Fruit fly (Drosophila melanogaster): Measurements from ENCODE around the gene CG44198.

The CG44198 gene

DNA sequence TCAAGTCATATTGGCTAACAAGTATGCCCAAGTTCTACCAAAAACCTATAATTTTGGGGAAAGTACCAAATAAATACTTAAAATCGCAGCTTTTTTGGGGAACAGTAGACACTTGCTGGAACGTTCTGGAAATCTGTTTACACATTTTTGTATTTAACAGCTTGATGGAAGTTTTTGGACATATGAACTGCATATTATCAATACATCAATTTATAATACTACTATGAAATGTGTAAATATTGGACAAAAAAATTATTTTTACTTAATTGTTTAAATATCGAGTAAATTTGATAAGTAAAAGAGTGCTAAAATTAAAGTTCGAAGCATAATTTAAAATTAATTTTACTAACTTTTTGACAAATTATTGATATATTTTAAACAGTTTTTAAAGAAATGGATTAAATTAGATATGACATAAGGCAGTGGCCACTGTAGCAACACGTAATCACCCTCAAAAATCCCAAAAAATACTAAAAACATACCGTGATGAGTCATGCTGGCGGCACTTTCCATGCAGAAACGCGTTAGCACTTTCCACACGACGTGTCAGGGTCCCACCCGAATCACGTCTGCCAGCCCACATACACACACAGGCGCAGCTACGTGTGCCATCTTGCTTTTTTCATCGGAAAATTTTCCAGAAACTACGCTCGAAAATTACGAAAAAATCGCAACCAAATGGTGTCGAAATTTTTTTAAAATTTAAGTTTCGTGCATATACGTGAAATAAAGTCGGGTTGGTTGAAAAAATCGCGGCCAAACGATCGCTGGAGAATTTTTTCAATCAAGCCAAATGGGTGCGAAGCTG, 46.3 kb upstream of the CG44198 start, which contains the start of gene Sirt1 (continued):
- TF ChIP-seq HmgZ (tag; optimal IDR thresholded peaks at IDR 0.05) (peak; percentile 34), Sox100B (GFP tag; optimal IDR thresholded peaks at IDR 0.05) (no peak), vfl (GFP tag; optimal IDR thresholded peaks at IDR 0.05) (peak; percentile 10), insv (GFP tag; optimal IDR thresholded peaks at IDR 0.05) (peak in 1 of 2 experiments; percentile 60), CG8765 (GFP tag; IDR thresholded peaks at IDR 0.05) (peak; percentile 49; the same call in 1 of the 2 replicates), seq (GFP tag; IDR thresholded peaks at IDR 0.05) (peak; percentile 72; the same call in 1 of the 2 replicates), Nf-YA (GFP tag; IDR thresholded peaks at IDR 0.05) (no peak), Oaz (GFP tag; IDR thresholded peaks at IDR 0.05) (peak; percentile 59), CG10979 (tag; optimal IDR thresholded peaks at IDR 0.05) (peak; percentile 87), Doc2 (GFP tag; IDR thresholded peaks at IDR 0.05) (peak; percentile 8; the same call in 1 of the 2 replicates), chm (GFP tag; IDR thresholded peaks at IDR 0.05) (peak; percentile 22; the same call in 1 of the 2 replicates), Atf3 (GFP tag; optimal IDR thresholded peaks at IDR 0.05) (peak; percentile 25), CG30020 (tag; optimal IDR thresholded peaks at IDR 0.05) (peak; percentile 78), maf-S (GFP tag; optimal IDR thresholded peaks at IDR 0.05) (no peak), ewg (GFP tag; optimal IDR thresholded peaks at IDR 0.05) (peak; percentile 55), sens-2 (GFP tag; IDR thresholded peaks at IDR 0.05) (0 out of 2 replicates have a peak, but pooled peaks have one; percentile 8), CG6254 (GFP tag; optimal IDR thresholded peaks at IDR 0.05) (peak; percentile 43), CG17612 (GFP tag; IDR thresholded peaks at IDR 0.05) (peak; percentile 45; the same call in 1 of the 2 replicates), Lhr (GFP tag; optimal IDR thresholded peaks at IDR 0.05) (peak; percentile 56), Dref (GFP tag; IDR thresholded peaks at IDR 0.05) (no peak), Dip3 (GFP tag; optimal IDR thresholded peaks at IDR 0.05) (peak; percentile 43), H2.0 (GFP tag; IDR thresholded peaks at IDR 0.05) (peak; percentile 68), ind (GFP tag; optimal IDR thresholded peaks at IDR 0.05) (peak; percentile 90), da (GFP tag; optimal IDR thresholded peaks at IDR 0.05) (no peak), stwl (tag; optimal IDR thresholded peaks at IDR 0.05) (peak; percentile 18), Sry-β (GFP tag; optimal IDR thresholded peaks at IDR 0.05) (peak; percentile 0), CG8478 (optimal IDR thresholded peaks at IDR 0.05) (no peak), ERR (GFP tag; optimal IDR thresholded peaks at IDR 0.05) (no peak), cas (GFP tag; IDR thresholded peaks at IDR 0.05) (no peak), CG15696 (tag; optimal IDR thresholded peaks at IDR 0.05) (peak; percentile 89), klu (GFP tag; IDR thresholded peaks at IDR 0.05) (peak; percentile 84; the same call in 1 of the 2 replicates), MTF-1 (GFP tag; optimal IDR thresholded peaks at IDR 0.05; ENCODE audit: borderline replicate concordance) (peak; percentile 67), TFAM (GFP tag; optimal IDR thresholded peaks at IDR 0.05) (no peak), mld (GFP tag; IDR thresholded peaks at IDR 0.05; ENCODE audit: partially characterized antibody) (no peak), CoRest (tag; optimal IDR thresholded peaks at IDR 0.05) (peak; percentile 98), zen2 (GFP tag; IDR thresholded peaks at IDR 0.05; ENCODE audit: partially characterized antibody) (no peak), Xrp1 (GFP tag; IDR thresholded peaks at IDR 0.05) (peak; percentile 80), Hmx (GFP tag; optimal IDR thresholded peaks at IDR 0.05) (no peak), Awh (GFP tag; IDR thresholded peaks at IDR 0.05) (peak; percentile 61; the same call in 1 of the 2 replicates), CG10267 (tag; optimal IDR thresholded peaks at IDR 0.05) (peak; percentile 77), CG17802 (tag; optimal IDR thresholded peaks at IDR 0.05) (no peak), Bdp1 (GFP tag; optimal IDR thresholded peaks at IDR 0.05) (peak; percentile 19), pan (optimal IDR thresholded peaks at IDR 0.05) (no peak), pan (GFP tag; optimal IDR thresholded peaks at IDR 0.05 in 1 of 2, IDR thresholded peaks at IDR 0.05 in 1 of 2) (peak in 1 of 2 experiments; percentile 83), ranshi (GFP tag; IDR thresholded peaks at IDR 0.05) (peak; percentile 63), bbx (GFP tag; IDR thresholded peaks at IDR 0.05; ENCODE audit: partially characterized antibody) (peak; percentile 63; the same call in 1 of the 2 replicates), CG2712 (tag; optimal IDR thresholded peaks at IDR 0.05) (peak; percentile 90), CG16815 (GFP tag; optimal IDR thresholded peaks at IDR 0.05) (peak; percentile 91), CG4424 (GFP tag; optimal IDR thresholded peaks at IDR 0.05) (peak; percentile 90)
